Worm (Caenorhabditis elegans): ENCODE measurements around the gene R10D12.13.

DNA sequence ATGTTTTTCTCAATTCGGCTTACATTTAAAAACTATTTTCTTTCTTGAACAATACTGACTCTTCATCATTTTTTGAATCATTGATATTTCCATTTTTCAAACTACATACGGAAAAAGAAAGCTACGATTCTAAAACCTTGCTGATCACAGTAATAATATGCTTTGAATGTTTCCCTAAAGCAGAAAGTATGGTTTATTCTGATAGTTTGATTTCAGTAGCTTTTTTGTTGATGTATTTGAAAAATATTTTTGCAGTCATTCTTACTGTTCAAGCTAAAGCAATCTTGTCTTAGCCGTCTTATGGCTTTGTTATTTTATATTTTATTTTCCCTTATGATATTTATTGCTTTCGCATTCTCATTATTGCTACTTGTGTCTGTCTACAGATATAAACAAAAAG lies 32.7 kb upstream of the R10D12.13 start, which contains the start of gene srxa-13:
- no peak for TF ChIP-seq tab-1 (GFP tag; IDR thresholded peaks at IDR 0.05)
- no peak for TF ChIP-seq ztf-29 (GFP tag; IDR thresholded peaks at IDR 0.05)
- TF ChIP-seq ztf-23 (GFP tag; IDR thresholded peaks at IDR 0.05), result no peak
- no peak for TF ChIP-seq klf-2 (GFP tag; conservative IDR thresholded peaks at IDR 0.05)

Measured in whole organism, midembryonic.